Fruit fly (Drosophila melanogaster) whole organism, wandering third instar larva: ENCODE data around the gene CG14042.
A peak's percentile ranks its signal among the peaks of the same experiment; 100 is the strongest.

Experiments used
- Dif ChIP-seq: fragments of 200-275, 200-300 bp; sonication (Bioruptor generic); optimal IDR thresholded peaks from 2 replicates; lab custom pipeline; 2018; ENCODE audit warnings: missing biosample characterization, missing genetic modification characterization; ENCODE audit not compliant: partially characterized antibody
- Hnf4 ChIP-seq: fragments of 200-800 bp; sonication (Bioruptor generic); optimal IDR thresholded peaks from 2 replicates; lab custom pipeline; 2016; ENCODE audit warnings: missing biosample characterization, mild to moderate bottlenecking, missing genetic modification characterization
- Sp1 ChIP-seq: fragments of 200-800 bp; sonication (Bioruptor generic); optimal IDR thresholded peaks from 3 replicates; lab custom pipeline; 2019; ENCODE audit warnings: missing biosample characterization, mild to moderate bottlenecking, missing genetic modification characterization, moderate library complexity

DNA sequence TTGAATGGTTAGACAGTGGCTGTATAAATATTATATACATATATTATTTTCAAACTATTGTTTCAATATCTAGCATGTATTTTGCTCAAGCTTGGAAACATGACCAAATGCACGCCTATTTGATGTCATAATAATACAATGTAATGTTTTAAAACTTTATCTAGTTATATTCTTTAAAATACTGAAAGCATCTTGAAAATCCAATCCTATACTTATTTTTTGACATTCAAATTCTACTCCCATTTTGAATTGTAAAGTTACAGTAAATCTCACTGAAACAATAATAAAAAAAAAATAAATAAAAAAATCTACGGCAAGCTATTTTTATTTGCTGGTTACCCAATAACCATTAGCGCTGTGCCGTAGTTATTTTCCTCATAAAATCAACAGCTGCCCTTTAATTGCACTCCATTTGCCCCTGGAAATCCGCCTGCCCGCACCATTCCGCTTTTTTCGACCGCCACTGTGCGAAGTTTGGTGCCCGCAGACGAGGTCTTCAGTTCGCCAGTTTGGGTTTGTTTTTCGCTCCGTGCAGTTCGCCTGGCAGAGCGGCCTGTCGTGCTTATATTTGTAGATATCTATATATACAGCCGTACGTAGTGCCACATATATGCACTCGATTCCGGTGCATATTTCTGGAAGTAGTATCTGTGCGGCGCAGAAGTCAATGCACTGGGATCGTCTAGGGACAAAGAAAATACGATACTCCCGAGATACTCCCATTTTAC is 7.5 kb downstream of the CG14042 start:
- TF ChIP-seq Dif (GFP tag; lab: Kevin White, UChicago) (no peak), Hnf4 (peak; percentile 15), Sp1 (GFP tag; lab: Kevin White, UChicago) (peak; percentile 11)
